Fruit fly (Drosophila melanogaster) whole organism, embryonic: Measurements from ENCODE around the gene CG11353.

ENCODE experiments used
- Asciz ChIP-seq: fragments of 200-800 bp; sonication (Bioruptor generic); optimal IDR thresholded peaks from 2 replicates; lab custom pipeline; 2017; ENCODE audit warnings: missing biosample characterization, mild to moderate bottlenecking, missing genetic modification characterization, missing genetic modification reagents
- CG10209 ChIP-seq: fragments of 200-800 bp; sonication (Bioruptor generic); optimal IDR thresholded peaks from 3 replicates; lab custom pipeline; 2017; ENCODE audit warnings: missing biosample characterization, mild to moderate bottlenecking, missing genetic modification characterization, missing genetic modification reagents
- CG10543 ChIP-seq: fragments of 200-800 bp; sonication (Bioruptor generic); optimal IDR thresholded peaks from 3 replicates; lab custom pipeline; 2017; ENCODE audit warnings: missing biosample characterization, mild to moderate bottlenecking, missing genetic modification characterization, moderate library complexity
- CG10979 ChIP-seq: fragments of 200-800 bp; sonication (Bioruptor generic); optimal IDR thresholded peaks from 2 replicates; lab custom pipeline; 2018; ENCODE audit warnings: missing biosample characterization, mild to moderate bottlenecking, missing genetic modification characterization, moderate library complexity
- CG12219 ChIP-seq: fragments of 200-800 bp; sonication (Bioruptor generic); optimal IDR thresholded peaks from 3 replicates; lab custom pipeline; 2018; ENCODE audit warnings: missing biosample characterization, mild to moderate bottlenecking, missing genetic modification characterization
- CG13287 ChIP-seq: fragments of 200-800 bp; sonication (Bioruptor generic); IDR thresholded peaks from 2 replicates; pipeline ENCODE4 v1.3.6; 2022; ENCODE audit warnings: missing biosample characterization, missing genetic modification characterization; ENCODE audit not compliant: partially characterized antibody
- CG13424 ChIP-seq: fragments of 200-800 bp; sonication (Bioruptor generic); optimal IDR thresholded peaks from 2 replicates; lab custom pipeline; 2019; ENCODE audit warnings: missing biosample characterization, mild to moderate bottlenecking, missing genetic modification characterization, moderate library complexity
- CG13894 ChIP-seq: fragments of 200-800 bp; sonication (Bioruptor generic); optimal IDR thresholded peaks from 3 replicates; lab custom pipeline; 2018; ENCODE audit warnings: missing biosample characterization, mild to moderate bottlenecking, missing genetic modification characterization, moderate library complexity
- CG14667 ChIP-seq: fragments of 200-800 bp; sonication (Bioruptor generic); IDR thresholded peaks from 2 replicates; pipeline ENCODE4 v1.3.6; 2022; ENCODE audit warnings: missing biosample characterization, missing genetic modification characterization
- CG14710 ChIP-seq: fragments of 200-800 bp; sonication (Bioruptor generic); optimal IDR thresholded peaks from 3 replicates; lab custom pipeline; 2019; ENCODE audit warnings: missing biosample characterization, mild to moderate bottlenecking, missing genetic modification characterization, moderate library complexity
- CG14965 ChIP-seq: fragments of 200-800 bp; sonication (Bioruptor generic); optimal IDR thresholded peaks from 2 replicates; lab custom pipeline; 2016; ENCODE audit warnings: missing biosample characterization, missing genetic modification characterization, borderline replicate concordance
- CG17361 ChIP-seq: fragments of 200-800 bp; sonication (Bioruptor generic); IDR thresholded peaks from 3 replicates; pipeline ENCODE4 v1.3.6; 2022; ENCODE audit warnings: missing biosample characterization, missing genetic modification characterization
- CG17385 ChIP-seq: fragments of 200-800 bp; sonication (Bioruptor generic); optimal IDR thresholded peaks from 3 replicates; lab custom pipeline; 2018; ENCODE audit warnings: missing biosample characterization, mild to moderate bottlenecking, missing genetic modification characterization
- CG3726 ChIP-seq: fragments of 200-800 bp; sonication (Bioruptor generic); IDR thresholded peaks from 3 replicates; pipeline ENCODE4, ENCODE4 v1.3.6; 2022; ENCODE audit warnings: missing biosample characterization, missing genetic modification characterization
- CG3838 ChIP-seq: fragments of 200-800 bp; sonication (Bioruptor generic); optimal IDR thresholded peaks from 3 replicates; lab custom pipeline; 2016; ENCODE audit warnings: missing biosample characterization, missing genetic modification characterization
- CG4424 ChIP-seq: fragments of 200-800 bp; sonication (Bioruptor generic); optimal IDR thresholded peaks from 3 replicates; lab custom pipeline; 2016; ENCODE audit warnings: missing biosample characterization, missing genetic modification characterization
- CG7556 ChIP-seq: fragments of 200-800 bp; sonication (Bioruptor generic); optimal IDR thresholded peaks from 2 replicates; lab custom pipeline; 2017; ENCODE audit warnings: missing biosample characterization, mild to moderate bottlenecking, missing genetic modification characterization
- CG9609 ChIP-seq: fragments of 200-800 bp; sonication (Bioruptor generic); optimal IDR thresholded peaks from 3 replicates; lab custom pipeline; 2016; ENCODE audit warnings: missing biosample characterization, missing genetic modification characterization
- Dref ChIP-seq: fragments of 200-800 bp; sonication (Bioruptor generic); IDR thresholded peaks from 2 replicates; pipeline ENCODE4 v1.3.6; 2022; ENCODE audit warnings: missing biosample characterization, missing genetic modification characterization
- Drgx ChIP-seq: fragments of 200-800 bp; sonication (Bioruptor generic); IDR thresholded peaks from 2 replicates; pipeline ENCODE4 v1.3.6; 2022; ENCODE audit warnings: missing biosample characterization, missing genetic modification characterization
- E2f2 ChIP-seq: fragments of 200-800 bp; sonication (Bioruptor generic); IDR thresholded peaks from 2 replicates; pipeline ENCODE4 v1.3.6; 2022; ENCODE audit warnings: missing biosample characterization, missing genetic modification characterization
- Ets65A ChIP-seq: fragments of 200-800 bp; sonication (Bioruptor generic); peaks from one replicate; lab custom pipeline; 2016; ENCODE audit warnings: missing biosample characterization, missing genetic modification characterization
- Gsc ChIP-seq: fragments of 200-800 bp; sonication (Bioruptor generic); IDR thresholded peaks from 2 replicates; pipeline ENCODE4 v1.3.6; 2022; ENCODE audit warnings: missing biosample characterization, missing genetic modification characterization
- Hr78 ChIP-seq, 2 experiments: fragments of 200-800 bp in 1 of 2; fragments of >200 bp in 1 of 2; sonication (Bioruptor generic) in 1 of 2; optimal IDR thresholded peaks; 2 replicates each; lab custom pipeline; 2017 to 2019; ENCODE audit warnings: missing biosample characterization in 2 of 2, missing genetic modification characterization in 2 of 2, mild to moderate bottlenecking in 1 of 2, moderate library complexity in 1 of 2
- Lpt ChIP-seq: fragments of >200 bp; optimal IDR thresholded peaks from 2 replicates; lab custom pipeline; 2018; ENCODE audit warnings: missing biosample characterization, missing genetic modification characterization
- Med ChIP-seq: fragments of 200-800 bp; sonication (Bioruptor generic); peaks from one replicate; lab custom pipeline; 2016; ENCODE audit warnings: missing biosample characterization, missing genetic modification characterization, mild to moderate bottlenecking, inconsistent platforms, moderate library complexity
- NfI ChIP-seq: fragments of 200-800 bp; sonication (Bioruptor generic); optimal IDR thresholded peaks from 3 replicates; lab custom pipeline; 2018; ENCODE audit warnings: missing biosample characterization, mild to moderate bottlenecking, missing genetic modification characterization, moderate library complexity
- Oaz ChIP-seq: fragments of 200-800 bp; sonication (Bioruptor generic); IDR thresholded peaks from 2 replicates; pipeline ENCODE4 v1.3.6; 2022; ENCODE audit warnings: missing biosample characterization, missing genetic modification characterization
- Scr ChIP-seq: fragments of 200-800 bp; sonication (Bioruptor generic); IDR thresholded peaks from 2 replicates; pipeline ENCODE4 v1.3.6; 2022; ENCODE audit warnings: missing biosample characterization, missing genetic modification characterization; ENCODE audit not compliant: partially characterized antibody
- Sox102F ChIP-seq: fragments of 200-800 bp; sonication (Bioruptor generic); optimal IDR thresholded peaks from 2 replicates; lab custom pipeline; 2018; ENCODE audit warnings: missing biosample characterization, mild to moderate bottlenecking, missing genetic modification characterization, moderate library complexity
- Sry-δ ChIP-seq: fragments of 200-800 bp; sonication (Bioruptor generic); optimal IDR thresholded peaks from 2 replicates; lab custom pipeline; 2016; ENCODE audit warnings: missing biosample characterization, missing genetic modification characterization
- ac ChIP-seq: fragments of 200-800 bp; sonication (Bioruptor generic); optimal IDR thresholded peaks from 3 replicates; lab custom pipeline; 2017; ENCODE audit warnings: missing biosample characterization, mild to moderate bottlenecking, missing genetic modification characterization
- chinmo ChIP-seq: fragments of 200-800 bp; sonication (Bioruptor generic); IDR thresholded peaks from 4 replicates; pipeline ENCODE4 v1.3.6; 2022; ENCODE audit warnings: missing biosample characterization, missing genetic modification characterization; ENCODE audit not compliant: partially characterized antibody
- emc ChIP-seq: fragments of 200-800 bp; sonication (Bioruptor generic); optimal IDR thresholded peaks from 2 replicates; lab custom pipeline; 2016; ENCODE audit warnings: missing biosample characterization, missing genetic modification characterization
- fd96Cb ChIP-seq: fragments of 200-800 bp; sonication (Bioruptor generic); optimal IDR thresholded peaks from 2 replicates; lab custom pipeline; 2018; ENCODE audit warnings: missing biosample characterization, mild to moderate bottlenecking, missing genetic modification characterization, moderate library complexity
- gem ChIP-seq: fragments of 200-800 bp; sonication (Bioruptor generic); optimal IDR thresholded peaks from 2 replicates; lab custom pipeline; 2019; ENCODE audit warnings: missing biosample characterization, mild to moderate bottlenecking, missing genetic modification characterization, moderate library complexity
- grau ChIP-seq: fragments of 200-800 bp; optimal IDR thresholded peaks from 3 replicates; lab custom pipeline; 2019; ENCODE audit warnings: missing biosample characterization, mild to moderate bottlenecking, missing genetic modification characterization, moderate library complexity
- gsb-n ChIP-seq: fragments of 200-800 bp; sonication (Bioruptor generic); optimal IDR thresholded peaks from 3 replicates; lab custom pipeline; 2018; ENCODE audit warnings: missing biosample characterization, mild to moderate bottlenecking, missing genetic modification characterization
- mld ChIP-seq: fragments of 200-800 bp; sonication (Bioruptor generic); IDR thresholded peaks from 3 replicates; pipeline ENCODE4 v1.3.6; 2022; ENCODE audit warnings: missing biosample characterization, missing genetic modification characterization; ENCODE audit not compliant: partially characterized antibody
- p53 ChIP-seq: fragments of 200-800 bp; sonication (Bioruptor generic); optimal IDR thresholded peaks from 2 replicates; lab custom pipeline; 2016; ENCODE audit warnings: missing biosample characterization, missing genetic modification characterization
- phol ChIP-seq: fragments of 200-800 bp; sonication (Bioruptor generic); optimal IDR thresholded peaks from 3 replicates; lab custom pipeline; 2018; ENCODE audit warnings: missing biosample characterization, mild to moderate bottlenecking, missing genetic modification characterization, moderate library complexity
- psq ChIP-seq: fragments of 200-800 bp; sonication (Bioruptor generic); optimal IDR thresholded peaks from 2 replicates; lab custom pipeline; 2017; ENCODE audit warnings: missing biosample characterization, missing genetic modification characterization
- schlank ChIP-seq: fragments of 200-800 bp; sonication (Bioruptor generic); optimal IDR thresholded peaks from 2 replicates; lab custom pipeline; 2018; ENCODE audit warnings: missing biosample characterization, mild to moderate bottlenecking, missing genetic modification characterization
- sd ChIP-seq: fragments of 200-800 bp; sonication (Bioruptor generic); optimal IDR thresholded peaks from 3 replicates; lab custom pipeline; 2018; ENCODE audit warnings: missing biosample characterization, mild to moderate bottlenecking, missing genetic modification characterization, moderate library complexity
- sens ChIP-seq: fragments of 200-800 bp; sonication (Bioruptor generic); peaks from one replicate; lab custom pipeline; 2016; ENCODE audit warnings: missing biosample characterization, missing genetic modification characterization
- sob ChIP-seq: fragments of 200-800 bp; sonication (Bioruptor generic); IDR thresholded peaks from 2 replicates; pipeline ENCODE4 v1.3.6; 2022; ENCODE audit warnings: missing biosample characterization, missing genetic modification characterization
- stwl ChIP-seq: fragments of 200-800 bp; sonication (Bioruptor generic); optimal IDR thresholded peaks from 3 replicates; lab custom pipeline; 2018; ENCODE audit warnings: missing biosample characterization, mild to moderate bottlenecking, missing genetic modification characterization, moderate library complexity
- vvl ChIP-seq: fragments of 200-800 bp; sonication (Bioruptor generic); IDR thresholded peaks from 2 replicates; pipeline ENCODE4 v1.3.6; 2022; ENCODE audit warnings: missing biosample characterization, missing genetic modification characterization
- zen ChIP-seq: fragments of 200-800 bp; sonication (Bioruptor generic); optimal IDR thresholded peaks from 3 replicates; lab custom pipeline; 2018; ENCODE audit warnings: missing biosample characterization, mild to moderate bottlenecking, missing genetic modification characterization, moderate library complexity
- zf30C ChIP-seq: fragments of 200-800 bp; sonication (Bioruptor generic); optimal IDR thresholded peaks from 3 replicates; lab custom pipeline; 2018; ENCODE audit warnings: missing biosample characterization, mild to moderate bottlenecking, missing genetic modification characterization
- zfh2 ChIP-seq: fragments of 200-800 bp; sonication (Bioruptor generic); optimal IDR thresholded peaks from 2 replicates; lab custom pipeline; 2016; ENCODE audit warnings: missing biosample characterization, missing genetic modification characterization

The CG11353 gene

DNA sequence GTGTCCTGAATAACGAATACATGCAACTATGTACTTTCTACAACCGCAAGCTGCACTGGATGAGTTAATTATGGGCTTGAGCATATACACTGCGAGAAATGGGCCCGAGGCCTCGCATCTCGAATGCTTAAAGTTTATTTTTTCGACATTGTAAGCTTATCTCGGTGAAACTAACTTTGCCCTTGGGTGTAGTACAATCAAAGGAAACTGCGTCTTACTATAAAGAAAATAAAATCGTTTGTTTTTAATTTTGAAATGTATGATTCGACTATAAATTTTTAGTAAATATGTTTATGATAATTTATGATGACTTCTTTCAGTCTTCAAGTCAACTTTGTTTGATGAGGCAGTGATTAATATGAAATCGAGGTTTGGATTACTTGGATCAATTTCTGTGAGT, 12.8 kb downstream of the CG11353 start:
- TF ChIP-seq Oaz (no peak), ac (GFP tag; lab: Kevin White, UChicago) (no peak), p53 (GFP tag; lab: Kevin White, UChicago) (no peak), sens (GFP tag; lab: Kevin White, UChicago) (peak; percentile 74), CG10979 (tag; lab: Kevin White, UChicago) (peak; percentile 7), gem (peak; percentile 20), CG14965 (no peak), Scr (no peak), Asciz (GFP tag; lab: Kevin White, UChicago) (no peak), CG14710 (tag; lab: Kevin White, UChicago) (no peak), CG14667 (no peak), Med (GFP tag; lab: Kevin White, UChicago) (peak; percentile 18), Ets65A (GFP tag; lab: Kevin White, UChicago) (peak; percentile 22), Dref (GFP tag; lab: Robert Waterston, UW) (no peak), zf30C (peak; percentile 27), Gsc (GFP tag; lab: Robert Waterston, UW) (no peak), phol (tag; lab: Kevin White, UChicago) (peak; percentile 27), CG17361 (GFP tag; lab: Robert Waterston, UW) (0 out of 3 replicates have a peak, but pooled peaks have one; percentile 21), CG7556 (GFP tag; lab: Kevin White, UChicago) (no peak), sd (tag; lab: Kevin White, UChicago) (no peak), Lpt (GFP tag; lab: Kevin White, UChicago) (no peak), zfh2 (GFP tag; lab: Kevin White, UChicago) (no peak), CG9609 (GFP tag; lab: Kevin White, UChicago) (no peak), fd96Cb (tag; lab: Kevin White, UChicago) (no peak), Drgx (GFP tag; lab: Robert Waterston, UW) (peak; percentile 17; the same call in 1 of the 2 replicates)

DNA sequence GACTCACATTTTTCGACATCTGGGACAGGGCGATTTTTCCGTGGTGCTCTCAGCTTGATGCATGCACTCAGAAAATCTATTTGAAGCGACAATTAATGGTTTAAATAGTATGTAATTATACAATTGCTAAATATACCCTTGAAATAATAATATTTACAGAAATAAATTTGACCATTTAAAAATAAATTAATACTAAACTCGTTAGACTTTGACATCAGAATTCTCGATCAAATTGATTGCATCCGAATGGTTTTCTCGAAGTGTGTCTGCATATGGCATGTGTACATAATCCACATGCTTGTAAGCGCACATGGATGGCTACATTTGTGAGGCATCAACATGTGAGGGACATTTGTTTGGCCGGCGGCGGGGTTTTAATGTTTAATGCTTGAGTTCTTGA, 13.7 kb downstream of the CG11353 start:
- TF ChIP-seq CG10209 (GFP tag; lab: Kevin White, UChicago) (peak; percentile 53), CG13894 (tag; lab: Kevin White, UChicago) (no peak), schlank (tag; lab: Kevin White, UChicago) (no peak), grau (peak; percentile 66), zen (tag; lab: Kevin White, UChicago) (peak; percentile 85), CG12219 (GFP tag; lab: Kevin White, UChicago) (peak; percentile 54), CG10543 (GFP tag; lab: Kevin White, UChicago) (no peak), psq (GFP tag; lab: Kevin White, UChicago) (no peak), chinmo (no peak), CG17385 (GFP tag; lab: Kevin White, UChicago) (peak; percentile 41), Sox102F (GFP tag; lab: Kevin White, UChicago) (peak; percentile 69), CG13424 (tag; lab: Kevin White, UChicago) (peak; percentile 54), CG4424 (GFP tag; lab: Kevin White, UChicago) (peak; percentile 69), mld (no peak), CG13287 (no peak), CG3838 (peak; percentile 3), gsb-n (tag; lab: Kevin White, UChicago) (peak; percentile 81), NfI (GFP tag; lab: Kevin White, UChicago) (no peak), E2f2 (GFP tag; lab: Robert Waterston, UW) (peak; percentile 40; the same call in 1 of the 2 replicates), Sry-δ (GFP tag; lab: Kevin White, UChicago) (no peak), sob (GFP tag; lab: Robert Waterston, UW) (no peak; the same call in 1 of the 2 replicates), CG3726 (GFP tag; lab: Robert Waterston, UW) (no peak), stwl (peak; percentile 42), emc (GFP tag; lab: Kevin White, UChicago) (no peak), vvl (peak; percentile 70), Hr78 (GFP tag; optimal IDR thresholded peaks at IDR 0.05; lab: Kevin White, UChicago) (peak in 1 of 2 experiments; percentile 25)
